Fruit fly (Drosophila melanogaster): ENCODE results near the gene CG4080.

The CG4080 gene

DNA sequence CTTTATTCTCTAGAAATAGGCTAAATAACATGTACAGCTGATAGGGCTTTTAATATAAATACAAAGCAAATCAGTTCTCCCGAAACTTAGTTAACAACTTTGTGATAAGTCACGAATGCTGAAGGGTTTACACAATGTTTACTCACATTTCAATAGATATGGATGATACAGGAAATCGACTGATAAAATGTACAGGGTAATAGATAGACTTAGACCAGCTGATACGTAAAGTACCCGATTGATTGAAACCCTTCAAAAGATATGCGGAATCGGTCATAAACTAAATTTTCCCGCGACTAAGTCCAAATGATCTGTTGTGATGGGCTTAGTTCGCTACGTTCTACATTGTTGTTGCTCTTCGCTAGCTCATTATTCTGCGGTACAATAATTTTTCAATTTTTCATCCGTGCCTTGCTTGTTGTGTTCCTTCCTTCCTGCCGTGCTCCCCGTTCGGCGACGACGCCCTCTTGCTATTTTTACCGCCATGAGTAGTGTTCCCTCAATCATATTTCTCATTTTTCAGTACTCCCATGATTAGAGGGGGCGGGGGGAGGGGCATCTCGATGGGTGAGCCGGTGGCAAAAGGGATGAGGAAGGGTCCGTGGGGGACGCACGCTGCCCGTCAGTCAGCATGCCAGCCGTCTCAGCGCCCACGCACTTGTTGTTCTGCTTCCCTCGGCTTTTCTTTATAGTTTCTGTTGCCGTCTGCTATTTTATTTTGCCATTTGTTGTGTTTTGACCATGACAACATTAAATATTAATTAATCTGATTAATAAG lies 34.0 kb upstream of the CG4080 start (continued):
- TF ChIP-seq sr (GFP tag; IDR thresholded peaks at IDR 0.05) (peak; percentile 98), CG17829 (tag; optimal IDR thresholded peaks at IDR 0.05) (no peak), CG12769 (tag; optimal IDR thresholded peaks at IDR 0.05) (peak; percentile 98), CG9932 (GFP tag; IDR thresholded peaks at IDR 0.05) (0 out of 2 replicates have a peak, but pooled peaks have one; percentile 7), sd (tag; optimal IDR thresholded peaks at IDR 0.05) (peak; percentile 82), CG31224 (GFP tag; IDR thresholded peaks at IDR 0.05) (0 out of 2 replicates have a peak, but pooled peaks have one; percentile 5), Adf1 (GFP tag; IDR thresholded peaks at IDR 0.05) (peak; percentile 12; the same call in 1 of the 2 replicates), ci (GFP tag; IDR thresholded peaks at IDR 0.05) (0 out of 3 replicates have a peak, but pooled peaks have one; percentile 33), Neu2 (GFP tag; optimal IDR thresholded peaks at IDR 0.05; ENCODE audit: borderline replicate concordance) (no peak), CG13775 (GFP tag; optimal IDR thresholded peaks at IDR 0.05) (no peak), chn (GFP tag; optimal IDR thresholded peaks at IDR 0.05) (no peak), Hey (tag; optimal IDR thresholded peaks at IDR 0.05) (no peak)

DNA sequence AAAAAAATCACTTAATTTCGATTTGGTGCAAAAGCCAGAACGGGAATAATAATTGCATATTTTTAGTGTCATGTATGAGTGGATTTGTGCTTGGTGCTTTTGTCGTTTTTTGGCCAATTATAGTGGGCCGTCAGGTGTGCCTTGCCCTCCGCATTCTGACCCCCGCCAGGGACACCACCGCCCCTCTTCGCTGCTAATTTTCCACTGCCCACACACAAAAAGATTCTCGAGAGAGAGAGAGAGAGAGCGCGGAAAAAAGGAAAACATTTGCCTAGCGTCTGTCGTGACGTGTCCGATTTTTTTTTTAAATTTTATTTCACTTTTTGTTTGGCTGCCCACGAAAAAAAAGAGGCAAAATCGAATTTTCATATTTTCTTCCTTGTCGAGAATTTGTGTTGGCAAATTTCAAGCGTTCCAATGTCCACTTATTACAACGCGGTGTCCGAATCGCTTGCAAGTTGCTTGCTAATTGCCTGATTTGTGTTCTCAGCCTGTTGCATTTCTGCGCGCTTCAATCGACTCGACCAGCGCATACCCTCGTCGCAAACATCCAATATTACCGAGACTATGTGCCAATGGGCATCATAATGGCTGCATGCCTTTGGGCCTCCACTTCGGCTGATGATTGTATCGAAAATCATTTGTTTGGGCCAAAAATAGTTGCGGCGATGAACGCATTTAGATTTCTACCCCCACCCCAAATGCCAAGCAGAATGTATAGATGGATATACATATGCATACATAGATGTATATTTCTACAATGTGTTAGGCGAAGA lies 33.0 kb upstream of the CG4080 start:
- peak; percentile 26; the same call in 1 of the 2 replicates for TF ChIP-seq ato (GFP tag; IDR thresholded peaks at IDR 0.05; ENCODE audit: partially characterized antibody)
- TF ChIP-seq CG12744 (GFP tag; optimal IDR thresholded peaks at IDR 0.05), result no peak
- no peak for TF ChIP-seq vnd (GFP tag; IDR thresholded peaks at IDR 0.05; ENCODE audit: partially characterized antibody)
- peak; percentile 59 for TF ChIP-seq Med (GFP tag)
- no peak for TF ChIP-seq CG6689 (GFP tag; IDR thresholded peaks at IDR 0.05)
- TF ChIP-seq Trl (optimal IDR thresholded peaks at IDR 0.05), result peak in 1 of 2 experiments; percentile 44
- TF ChIP-seq Trl (GFP tag; optimal IDR thresholded peaks at IDR 0.05), result no peak
- TF ChIP-seq CG42726 (GFP tag; IDR thresholded peaks at IDR 0.05; ENCODE audit: partially characterized antibody), result 0 out of 2 replicates have a peak, but pooled peaks have one; percentile 21
- peak; percentile 91 for TF ChIP-seq sr (GFP tag; IDR thresholded peaks at IDR 0.05)
- TF ChIP-seq D19A (tag; optimal IDR thresholded peaks at IDR 0.05), result peak; percentile 9
- no peak for TF ChIP-seq CG14710 (tag; optimal IDR thresholded peaks at IDR 0.05)
- TF ChIP-seq sob (GFP tag; IDR thresholded peaks at IDR 0.05), result peak; percentile 22; the same call in 1 of the 2 replicates
- TF ChIP-seq Dip3 (GFP tag; optimal IDR thresholded peaks at IDR 0.05), result no peak
- 0 out of 2 replicates have a peak, but pooled peaks have one; percentile 23 for TF ChIP-seq ara (GFP tag; IDR thresholded peaks at IDR 0.05)
- TF ChIP-seq crol (GFP tag; IDR thresholded peaks at IDR 0.05), result peak; percentile 24; the same call in 1 of the 2 replicates
- TF ChIP-seq ftz-f1 (GFP tag; optimal IDR thresholded peaks at IDR 0.05), result peak; percentile 51
- no peak for TF ChIP-seq btn (GFP tag; optimal IDR thresholded peaks at IDR 0.05)
- TF ChIP-seq CG18619 (GFP tag; optimal IDR thresholded peaks at IDR 0.05), result no peak
- TF ChIP-seq NFAT (GFP tag; IDR thresholded peaks at IDR 0.05), result peak; percentile 35; the same call in 1 of the 2 replicates
- peak; percentile 55 for TF ChIP-seq D19B (GFP tag; optimal IDR thresholded peaks at IDR 0.05)
- TF ChIP-seq Ada2b (GFP tag; IDR thresholded peaks at IDR 0.05), result no peak
- no peak for TF ChIP-seq CG14014 (GFP tag; IDR thresholded peaks at IDR 0.05)
- 0 out of 3 replicates have a peak, but pooled peaks have one; percentile 37 for TF ChIP-seq row (GFP tag; IDR thresholded peaks at IDR 0.05)
- TF ChIP-seq CG2199 (GFP tag; IDR thresholded peaks at IDR 0.05), result peak; percentile 64; the same call in 2 of the 3 replicates
- TF ChIP-seq CG32767 (GFP tag; IDR thresholded peaks at IDR 0.05), result 0 out of 2 replicates have a peak, but pooled peaks have one; percentile 13
- TF ChIP-seq sd (tag; optimal IDR thresholded peaks at IDR 0.05), result peak; percentile 75
- TF ChIP-seq cg (GFP tag; optimal IDR thresholded peaks at IDR 0.05), result peak; percentile 8
- no peak for TF ChIP-seq hbn (GFP tag; IDR thresholded peaks at IDR 0.05; ENCODE audit: partially characterized antibody)

All from whole organism, embryonic.